Worm (Caenorhabditis elegans): ENCODE data around the gene C14C10.5.

DNA sequence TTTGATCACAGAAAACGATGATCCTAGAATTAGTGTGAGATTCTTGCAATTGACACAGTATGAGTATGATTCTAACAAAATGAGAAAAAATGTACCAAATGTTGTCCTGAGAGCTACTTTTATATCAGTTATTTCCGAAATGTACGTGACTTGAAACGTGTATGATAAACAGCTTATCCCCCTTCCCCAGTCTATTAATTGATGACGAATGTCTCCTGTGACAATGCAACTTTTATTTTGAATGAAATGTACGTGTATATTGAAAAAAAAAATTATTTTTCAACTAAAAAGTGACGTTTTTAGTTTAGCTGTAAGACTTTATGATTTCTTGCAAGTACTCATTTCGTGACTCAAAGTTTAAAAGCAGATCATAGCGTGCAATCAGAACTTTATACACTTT, 29.7 kb upstream of the C14C10.5 start:
- TF ChIP-seq him-1 (tag; optimal IDR thresholded peaks at IDR 0.05) (no peak), dao-5 (tag; optimal IDR thresholded peaks at IDR 0.05) (no peak)

Measured in whole organism, L4/young adult.